Worm (Caenorhabditis elegans): ENCODE measurements around the gene dod-23.

ce11 chrII:8399997-8400396, 1.0 kb upstream of the dod-23 start:
- no peak for TF ChIP-seq sea-1 (GFP tag; conservative IDR thresholded peaks at IDR 0.05)
- no peak for TF ChIP-seq hmg-4 (GFP tag; optimal IDR thresholded peaks at IDR 0.05)
- TF ChIP-seq ama-1 (optimal IDR thresholded peaks at IDR 0.05), result no peak
- TF ChIP-seq flt-1 (GFP tag; IDR thresholded peaks at IDR 0.05), result no peak
- TF ChIP-seq B0310.2 (tag; optimal IDR thresholded peaks at IDR 0.05), result no peak

Data from whole organism, early embryonic.